Fruit fly (Drosophila melanogaster) whole organism, adult: Measurements from ENCODE around the gene dsh.

ENCODE experiments used
- CG12768 ChIP-seq: fragments of 200-800 bp; sonication (Bioruptor generic); optimal IDR thresholded peaks from 2 replicates; lab custom pipeline; 2017; ENCODE audit warnings: missing biosample characterization, missing genetic modification characterization, mild to moderate bottlenecking, moderate library complexity, missing genetic modification reagents
- CG33017 ChIP-seq: fragments of 200-800 bp; sonication (Bioruptor generic); optimal IDR thresholded peaks from 2 replicates; lab custom pipeline; 2018; ENCODE audit warnings: missing biosample characterization, mild to moderate bottlenecking, missing genetic modification characterization, moderate library complexity
- CG7045 ChIP-seq: fragments of 200-800 bp; sonication (Bioruptor generic); optimal IDR thresholded peaks from 2 replicates; lab custom pipeline; 2017; ENCODE audit warnings: missing biosample characterization, mild to moderate bottlenecking, missing genetic modification characterization
- CG7101 ChIP-seq: fragments of 200-800 bp; sonication (Bioruptor generic); optimal IDR thresholded peaks from 2 replicates; lab custom pipeline; 2018; ENCODE audit warnings: missing biosample characterization, mild to moderate bottlenecking, missing genetic modification characterization, moderate library complexity
- Hr96 ChIP-seq: fragments of 200-800 bp; sonication (Bioruptor generic); optimal IDR thresholded peaks from 2 replicates; lab custom pipeline; 2016; ENCODE audit warnings: missing biosample characterization, missing genetic modification characterization
- Mnt ChIP-seq: fragments of 200-800 bp; sonication (Bioruptor generic); optimal IDR thresholded peaks from 2 replicates; lab custom pipeline; 2016; ENCODE audit warnings: missing biosample characterization, mild to moderate bottlenecking, missing genetic modification characterization
- bab1 ChIP-seq: fragments of 200-800 bp; sonication (Bioruptor generic); optimal IDR thresholded peaks from 3 replicates; lab custom pipeline; 2019; ENCODE audit warnings: missing biosample characterization, mild to moderate bottlenecking, missing genetic modification characterization, moderate library complexity
- cic ChIP-seq: fragments of 200-800 bp; sonication (Bioruptor generic); optimal IDR thresholded peaks from 2 replicates; lab custom pipeline; 2017; ENCODE audit warnings: missing biosample characterization, mild to moderate bottlenecking, missing genetic modification characterization, moderate library complexity
- kay ChIP-seq: fragments of 200-800 bp; sonication (Bioruptor generic); peaks from one replicate; lab custom pipeline; 2016; ENCODE audit warnings: missing biosample characterization, missing genetic modification characterization, borderline replicate concordance
- tj ChIP-seq: fragments of 200-800 bp; sonication (Bioruptor generic); optimal IDR thresholded peaks from 3 replicates; lab custom pipeline; 2017; ENCODE audit warnings: missing biosample characterization, mild to moderate bottlenecking, missing genetic modification characterization, moderate library complexity
- toe ChIP-seq: fragments of 200-800 bp; sonication (Bioruptor generic); optimal IDR thresholded peaks from 2 replicates; lab custom pipeline; 2016; ENCODE audit warnings: missing biosample characterization, missing genetic modification characterization

dm6 chrX:11371613-11372012 lies 15.9 kb downstream of the dsh start:
- TF ChIP-seq CG7101 (tag; lab: Kevin White, UChicago) (no peak), cic (GFP tag; lab: Kevin White, UChicago) (no peak), CG7045 (GFP tag; lab: Kevin White, UChicago) (no peak), CG33017 (no peak), toe (GFP tag; lab: Kevin White, UChicago) (no peak), Hr96 (no peak), Mnt (GFP tag; lab: Kevin White, UChicago) (no peak), bab1 (no peak), CG12768 (GFP tag; lab: Kevin White, UChicago) (no peak), kay (GFP tag; lab: Kevin White, UChicago) (no peak), tj (GFP tag; lab: Kevin White, UChicago) (no peak)
